Worm (Caenorhabditis elegans) whole organism, L4 larva: ENCODE data around the gene F49C12.5.

Experiments used
- D1046.2 ChIP-seq: fragments of 200-800 bp; sonication (Bioruptor generic); IDR thresholded peaks from 2 replicates; pipeline ENCODE4 v1.3.6; 2022; ENCODE audit warnings: missing genetic modification characterization, missing compliant biosample characterization
- F10B5.3 ChIP-seq: sonication (generic microtip); optimal IDR thresholded peaks from 2 replicates; lab custom pipeline; 2016; ENCODE audit warnings: mild to moderate bottlenecking, missing genetic modification characterization, missing compliant biosample characterization
- T20F7.1 ChIP-seq: fragments of 200-800 bp; sonication (Bioruptor generic); optimal IDR thresholded peaks from 2 replicates; lab custom pipeline; 2018; ENCODE audit warnings: mild to moderate bottlenecking, missing genetic modification characterization, missing compliant biosample characterization
- Y105C5A.15 ChIP-seq: fragments of 200-800 bp; sonication (Bioruptor generic); IDR thresholded peaks from 2 replicates; pipeline ENCODE4 v1.3.6; 2022; ENCODE audit warnings: missing genetic modification characterization, missing compliant biosample characterization
- Y48G9A.11 ChIP-seq: fragments of 200-800 bp; sonication (Bioruptor generic); IDR thresholded peaks from 2 replicates; pipeline ENCODE4 v1.3.6; 2022; ENCODE audit warnings: missing genetic modification reagents, missing genetic modification characterization, missing compliant biosample characterization
- ZK546.5 ChIP-seq, 2 experiments: sonication (generic microtip); optimal IDR thresholded peaks; 2 replicates each; lab custom pipeline; 2017; ENCODE audit warnings: missing biosample characterization in 2 of 2, missing genetic modification characterization in 2 of 2
- aha-1 ChIP-seq: fragments of 150-350 bp; peaks from one replicate; lab custom pipeline; 2014; ENCODE audit warnings: missing biosample characterization, missing genetic modification characterization
- aly-2 ChIP-seq: sonication (generic microtip); optimal IDR thresholded peaks from 2 replicates; lab custom pipeline; 2018; ENCODE audit warnings: missing biosample characterization, missing genetic modification characterization
- ama-1 ChIP-seq: fragments of 150-350 bp; optimal IDR thresholded peaks from 2 replicates; lab custom pipeline; 2014; ENCODE audit warnings: inconsistent platforms, mixed read lengths
- arid-1 ChIP-seq: fragments of 200-800 bp; sonication (Bioruptor generic); conservative IDR thresholded peaks from 2 replicates; pipeline ENCODE4 v1.3.6; 2022; ENCODE audit warnings: missing genetic modification reagents, missing genetic modification characterization, missing compliant biosample characterization
- ceh-82 ChIP-seq: sonication (generic microtip); optimal IDR thresholded peaks from 2 replicates; lab custom pipeline; 2017; ENCODE audit warnings: missing biosample characterization, missing genetic modification characterization
- daf-16 ChIP-seq, 3 experiments: sonication (generic microtip); optimal IDR thresholded peaks; 2 replicates each; lab custom pipeline; 2016 to 2017; ENCODE audit warnings: missing genetic modification characterization in 3 of 3, missing genetic modification reagents in 3 of 3, mild to moderate bottlenecking in 2 of 3, missing compliant biosample characterization in 2 of 3, missing biosample characterization in 1 of 3, moderate library complexity in 1 of 3
- dmd-9 ChIP-seq: fragments of 200-800 bp; sonication (Bioruptor generic); IDR thresholded peaks from 2 replicates; pipeline ENCODE4 v1.3.6; 2022; ENCODE audit warnings: missing genetic modification reagents, missing genetic modification characterization, missing compliant biosample characterization
- fkh-10 ChIP-seq: fragments of 150-350 bp; optimal IDR thresholded peaks from 2 replicates; lab custom pipeline; 2014; ENCODE audit warnings: missing biosample characterization, missing genetic modification reagents, missing genetic modification characterization
- gei-8 ChIP-seq: fragments of 200-800 bp; sonication (Bioruptor generic); optimal IDR thresholded peaks from 2 replicates; lab custom pipeline; 2018; ENCODE audit warnings: mild to moderate bottlenecking, missing genetic modification characterization, missing compliant biosample characterization
- hif-1 ChIP-seq, 2 experiments: sonication (generic microtip); optimal IDR thresholded peaks; 2 replicates each; lab custom pipeline; 2016 to 2017; ENCODE audit warnings: missing compliant biosample characterization in 2 of 2, missing genetic modification characterization in 2 of 2, missing genetic modification reagents in 2 of 2, missing genotype in 2 of 2, mild to moderate bottlenecking in 1 of 2
- hlh-30 ChIP-seq: sonication (generic microtip); optimal IDR thresholded peaks from 2 replicates; lab custom pipeline; 2017; ENCODE audit warnings: antibody characterized with exemption, mild to moderate bottlenecking, missing genetic modification characterization, missing compliant biosample characterization; ENCODE audit not compliant: insufficient read depth
- lin-15B ChIP-seq: fragments of 150-350 bp; sonication (generic microtip); optimal IDR thresholded peaks from 3 replicates; lab custom pipeline; 2014; ENCODE audit warnings: missing biosample characterization, missing genetic modification characterization
- lin-29 ChIP-seq: fragments of 200-800 bp; sonication (Bioruptor generic); IDR thresholded peaks from 2 replicates; pipeline ENCODE4 v1.3.6; 2022; ENCODE audit warnings: missing genetic modification reagents, missing genetic modification characterization, missing compliant biosample characterization
- lin-38 ChIP-seq: fragments of 200-800 bp; sonication (Bioruptor generic); IDR thresholded peaks from 2 replicates; pipeline ENCODE4 v1.3.6; 2022; ENCODE audit warnings: missing genetic modification reagents, missing genetic modification characterization, missing compliant biosample characterization
- mdt-29 ChIP-seq: fragments of 200-800 bp; sonication (Bioruptor generic); IDR thresholded peaks from 2 replicates; pipeline ENCODE4 v1.3.6; 2022; ENCODE audit warnings: missing genetic modification reagents, missing genetic modification characterization, missing compliant biosample characterization
- nhr-28 ChIP-seq: fragments of 150-350 bp; optimal IDR thresholded peaks from 2 replicates; lab custom pipeline; 2014; ENCODE audit warnings: missing biosample characterization, missing genetic modification characterization
- nhr-48 ChIP-seq: sonication (generic microtip); optimal IDR thresholded peaks from 2 replicates; lab custom pipeline; 2016; ENCODE audit warnings: mild to moderate bottlenecking, missing genetic modification characterization, missing compliant biosample characterization
- nhr-76 ChIP-seq: fragments of 150-350 bp; optimal IDR thresholded peaks from 2 replicates; lab custom pipeline; 2014; ENCODE audit warnings: missing biosample characterization, missing genetic modification characterization
- pha-4 ChIP-seq, 2 experiments: fragments of 150-350 bp in 1 of 2; fragments of 200-800 bp in 1 of 2; sonication (Bioruptor generic) in 1 of 2; IDR thresholded peaks in 1 of 2; optimal IDR thresholded peaks in 1 of 2; 2 replicates each; pipeline versions ENCODE4 v1.3.6 to Lab custom; 2014 to 2022; ENCODE audit warnings: missing genetic modification characterization in 2 of 2, missing genetic modification reagents in 2 of 2, missing biosample characterization in 1 of 2, missing compliant biosample characterization in 1 of 2
- php-3 ChIP-seq: fragments of 200-800 bp; sonication (Bioruptor generic); IDR thresholded peaks from 2 replicates; pipeline ENCODE4 v1.3.6; 2022; ENCODE audit warnings: missing genetic modification reagents, missing genetic modification characterization, missing compliant biosample characterization
- snpc-4 ChIP-seq: fragments of 150-350 bp; optimal IDR thresholded peaks from 2 replicates; lab custom pipeline; 2014; ENCODE audit warnings: missing biosample characterization, missing genetic modification characterization
- spr-1 ChIP-seq: sonication (generic microtip); optimal IDR thresholded peaks from 2 replicates; lab custom pipeline; 2016; ENCODE audit warnings: mild to moderate bottlenecking, missing genetic modification characterization, missing compliant biosample characterization
- spr-3 ChIP-seq: fragments of 200-800 bp; sonication (Bioruptor generic); optimal IDR thresholded peaks from 2 replicates; lab custom pipeline; 2018; ENCODE audit warnings: mild to moderate bottlenecking, missing genetic modification characterization, missing compliant biosample characterization
- tag-97 ChIP-seq: fragments of 200-800 bp; sonication (Bioruptor generic); IDR thresholded peaks from 2 replicates; pipeline ENCODE4 v1.3.6; 2022; ENCODE audit warnings: missing genetic modification characterization, missing compliant biosample characterization
- unc-39 ChIP-seq: sonication (generic microtip); optimal IDR thresholded peaks from 2 replicates; lab custom pipeline; 2017; ENCODE audit warnings: missing biosample characterization, missing genetic modification characterization
- unc-62 ChIP-seq, 3 experiments: fragments of 150-350 bp in 1 of 3; sonication (generic microtip); optimal IDR thresholded peaks in 2 of 3; peaks in 1 of 3; 1 replicate in 1 of 3; 2 replicates in 2 of 3; lab custom pipeline; 2014 to 2017; ENCODE audit warnings: missing biosample characterization in 3 of 3, missing genetic modification characterization in 3 of 3, missing genetic modification reagents in 3 of 3, missing genotype in 1 of 3
- zip-11 ChIP-seq: fragments of 200-800 bp; sonication (Bioruptor generic); IDR thresholded peaks from 2 replicates; pipeline ENCODE4 v1.3.6; 2022; ENCODE audit warnings: missing genetic modification characterization, missing compliant biosample characterization

Gene F49C12.5

ce11 chrIV:9316068-9316681 lies 11.5 kb downstream of the F49C12.5 start, which contains the start of the genes F49C12.9 and rpn-7 (continued):
- TF ChIP-seq snpc-4 (no peak), php-3 (GFP tag; lab: Robert Waterston, UW) (no peak), nhr-28 (no peak), T20F7.1 (peak; percentile 3), tag-97 (no peak), hif-1 (tag; optimal IDR thresholded peaks at IDR 0.05; lab: Kevin White, UChicago) (no peak), aly-2 (tag; lab: Kevin White, UChicago) (no peak), zip-11 (GFP tag; lab: Robert Waterston, UW) (no peak), pha-4 (GFP tag; IDR thresholded peaks at IDR 0.05; lab: Robert Waterston, UW) (no peak), pha-4 (tag; optimal IDR thresholded peaks at IDR 0.05; lab: Kevin White, UChicago) (no peak), ceh-82 (no peak), lin-29 (GFP tag; lab: Robert Waterston, UW) (no peak), gei-8 (GFP tag; lab: Kevin White, UChicago) (no peak), nhr-48 (tag; lab: Kevin White, UChicago) (no peak), hlh-30 (tag; lab: Kevin White, UChicago) (no peak), dmd-9 (GFP tag; lab: Robert Waterston, UW) (no peak), ama-1 (no peak), ZK546.5 (tag; optimal IDR thresholded peaks at IDR 0.05; lab: Kevin White, UChicago) (no peak), fkh-10 (GFP tag; lab: Kevin White, UChicago) (peak; percentile 19), spr-3 (GFP tag; lab: Kevin White, UChicago) (no peak), lin-15B (no peak), mdt-29 (GFP tag; lab: Robert Waterston, UW) (no peak), nhr-76 (tag; lab: Kevin White, UChicago) (no peak), D1046.2 (GFP tag; lab: Robert Waterston, UW) (no peak)

DNA sequence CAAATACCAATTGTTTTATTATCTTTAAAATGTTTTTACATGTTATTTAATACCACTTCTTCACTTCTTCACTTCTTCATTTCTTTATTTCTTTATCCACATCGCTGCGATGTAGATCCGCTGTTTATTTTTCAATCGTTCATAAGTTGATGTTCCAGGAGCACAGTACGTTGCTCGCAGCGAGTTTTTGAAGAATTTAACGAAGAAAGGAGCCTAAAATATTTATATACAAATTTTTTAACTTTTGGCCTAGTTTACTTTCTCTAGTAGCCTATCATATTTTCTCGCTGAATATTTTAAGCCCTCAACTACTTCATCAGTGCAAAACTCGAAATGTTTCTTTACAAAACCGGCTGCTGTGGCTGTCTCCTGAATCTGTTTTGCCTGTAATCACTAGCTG lies 13.4 kb downstream of the F49C12.5 start:
- peak; percentile 75 for TF ChIP-seq aha-1 (tag; lab: Kevin White, UChicago)
- no peak for TF ChIP-seq unc-39 (tag; lab: Kevin White, UChicago)
- no peak for TF ChIP-seq hif-1 (tag; optimal IDR thresholded peaks at IDR 0.05; lab: Kevin White, UChicago)
- peak; percentile 55 for TF ChIP-seq lin-38 (GFP tag; lab: Robert Waterston, UW)

DNA sequence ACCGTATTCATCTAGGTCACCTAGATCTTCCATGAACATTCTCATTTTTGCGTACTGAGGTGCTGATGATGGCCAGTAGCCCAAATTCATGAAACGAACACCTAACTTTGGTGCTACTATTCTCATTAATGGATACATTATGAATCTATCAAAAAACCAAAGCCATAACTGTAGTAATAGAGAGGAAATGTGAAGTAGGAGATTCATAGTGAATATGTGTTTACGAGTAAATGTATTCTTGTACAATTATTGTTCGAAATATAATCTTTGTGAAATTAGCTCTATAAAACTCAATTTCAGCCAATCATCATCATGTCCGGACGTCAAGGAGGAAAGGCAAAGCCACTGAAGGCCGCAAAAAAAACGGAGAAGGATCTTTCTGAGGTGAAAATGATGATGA lies 14.4 kb downstream of the F49C12.5 start, which contains the start of the genes F49C12.11 and nemt-1:
Gene F49C12.11, plus strand, starts transcription at position 301 of the 400 bp plus-strand sequence.
Gene nemt-1, minus strand, starts transcription at position 360 of the 400 bp plus-strand sequence.
- TF ChIP-seq spr-1 (tag; lab: Kevin White, UChicago): no peak

DNA sequence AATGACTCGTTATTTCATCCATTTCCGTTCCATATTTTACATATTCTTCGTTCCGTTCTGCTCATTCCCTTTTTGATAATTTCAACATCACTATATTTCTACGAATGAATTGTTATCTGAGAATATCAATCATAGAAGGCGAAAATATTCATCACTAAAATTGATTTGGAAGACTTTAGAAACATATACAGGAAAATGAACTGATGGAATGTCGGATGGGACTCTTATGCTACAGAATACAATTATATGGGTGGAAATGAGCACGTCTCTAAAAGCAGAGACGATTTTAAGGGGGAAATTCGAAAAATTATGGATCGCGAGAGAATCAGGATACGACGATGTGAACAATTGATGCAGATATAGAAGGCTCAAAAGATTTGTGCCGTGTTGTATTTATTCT lies 15.3 kb downstream of the F49C12.5 start:
- no peak for TF ChIP-seq F10B5.3 (tag; lab: Kevin White, UChicago)
- TF ChIP-seq gei-8 (GFP tag; lab: Kevin White, UChicago): peak; percentile 30
- no peak for TF ChIP-seq spr-3 (GFP tag; lab: Kevin White, UChicago)
- TF ChIP-seq ama-1: peak; percentile 31
- 0 out of 2 replicates have a peak, but pooled peaks have one; percentile 40 for TF ChIP-seq Y105C5A.15 (GFP tag; lab: Robert Waterston, UW)
- no peak for TF ChIP-seq daf-16 (GFP tag; optimal IDR thresholded peaks at IDR 0.05; lab: Kevin White, UChicago)
- peak; percentile 18 for TF ChIP-seq daf-16 (tag; optimal IDR thresholded peaks at IDR 0.05; lab: Kevin White, UChicago)
- TF ChIP-seq arid-1 (GFP tag; lab: Robert Waterston, UW): 0 out of 2 replicates have a peak, but pooled peaks have one; percentile 41
- TF ChIP-seq unc-62 (GFP tag; optimal IDR thresholded peaks at IDR 0.05 in 1 of 2; lab: Kevin White, UChicago): peak in 1 of 2 experiments; percentile 51
- TF ChIP-seq unc-62 (tag; optimal IDR thresholded peaks at IDR 0.05; lab: Kevin White, UChicago): no peak
- TF ChIP-seq Y48G9A.11 (GFP tag; lab: Robert Waterston, UW): 0 out of 2 replicates have a peak, but pooled peaks have one; percentile 30
